Fruit fly (Drosophila melanogaster) whole organism, embryonic: ENCODE data around the gene Bet3.

Source experiments
- Bdp1 ChIP-seq: fragments of 200-800 bp; sonication (Bioruptor generic); optimal IDR thresholded peaks from 3 replicates; lab custom pipeline; 2016; ENCODE audit warnings: missing biosample characterization, missing genetic modification characterization
- Bgb ChIP-seq: fragments of 200-800 bp; sonication (Bioruptor generic); IDR thresholded peaks from 2 replicates; pipeline ENCODE4 v1.3.6; 2022; ENCODE audit warnings: missing biosample characterization, missing genetic modification characterization; ENCODE audit not compliant: partially characterized antibody
- CG11093 ChIP-seq: fragments of 200-800 bp; sonication (Bioruptor generic); IDR thresholded peaks from 3 replicates; pipeline ENCODE4 v1.3.6; 2022; ENCODE audit warnings: missing biosample characterization, missing genetic modification characterization
- CG12155 ChIP-seq: fragments of 200-800 bp; sonication (Bioruptor generic); optimal IDR thresholded peaks from 3 replicates; lab custom pipeline; 2016; ENCODE audit warnings: missing biosample characterization, missing genetic modification characterization
- CG13775 ChIP-seq: fragments of 200-800 bp; sonication (Bioruptor generic); optimal IDR thresholded peaks from 3 replicates; lab custom pipeline; 2017; ENCODE audit warnings: missing biosample characterization, mild to moderate bottlenecking, missing genetic modification characterization
- CG13894 ChIP-seq: fragments of 200-800 bp; sonication (Bioruptor generic); optimal IDR thresholded peaks from 3 replicates; lab custom pipeline; 2018; ENCODE audit warnings: missing biosample characterization, mild to moderate bottlenecking, missing genetic modification characterization, moderate library complexity
- CG15479 ChIP-seq: fragments of 200-800 bp; sonication (Bioruptor generic); optimal IDR thresholded peaks from 3 replicates; lab custom pipeline; 2019; ENCODE audit warnings: missing biosample characterization, mild to moderate bottlenecking, missing genetic modification characterization, moderate library complexity
- CG16813 ChIP-seq: fragments of 200-800 bp; sonication (Bioruptor generic); IDR thresholded peaks from 3 replicates; pipeline ENCODE4 v1.3.6; 2022; ENCODE audit warnings: missing biosample characterization, missing genetic modification characterization; ENCODE audit not compliant: partially characterized antibody
- CG16815 ChIP-seq: fragments of 200-800 bp; sonication (Bioruptor generic); optimal IDR thresholded peaks from 3 replicates; lab custom pipeline; 2017; ENCODE audit warnings: missing biosample characterization, mild to moderate bottlenecking, missing genetic modification characterization
- CG17802 ChIP-seq: fragments of 200-800 bp; sonication (Bioruptor generic); optimal IDR thresholded peaks from 2 replicates; lab custom pipeline; 2018; ENCODE audit warnings: missing biosample characterization, mild to moderate bottlenecking, missing genetic modification characterization, moderate library complexity
- CG18011 ChIP-seq: fragments of 200-800 bp; sonication (Bioruptor generic); optimal IDR thresholded peaks from 2 replicates; lab custom pipeline; 2017; ENCODE audit warnings: missing biosample characterization, missing genetic modification characterization, mild to moderate bottlenecking, moderate library complexity, missing genotype
- CG1832 ChIP-seq: fragments of 200-800 bp; sonication (Bioruptor generic); optimal IDR thresholded peaks from 2 replicates; lab custom pipeline; 2017; ENCODE audit warnings: missing biosample characterization, mild to moderate bottlenecking, missing genetic modification characterization, inconsistent platforms
- CG31224 ChIP-seq: fragments of 200-800 bp; sonication (Bioruptor generic); IDR thresholded peaks from 2 replicates; pipeline ENCODE4 v1.3.6; 2022; ENCODE audit warnings: missing biosample characterization, missing genetic modification characterization
- CG8089 ChIP-seq: fragments of 200-800 bp; sonication (Bioruptor generic); optimal IDR thresholded peaks from 3 replicates; lab custom pipeline; 2016; ENCODE audit warnings: missing biosample characterization, missing genetic modification characterization
- CG8290 ChIP-seq, 3 experiments: fragments of 200-800 bp; sonication (Bioruptor generic); optimal IDR thresholded peaks; 2 replicates each; lab custom pipeline; 2016 to 2019; ENCODE audit warnings: missing biosample characterization in 3 of 3, missing genetic modification characterization in 3 of 3, mild to moderate bottlenecking in 2 of 3, moderate library complexity in 1 of 3
- CG8478 ChIP-seq: fragments of >200 bp; optimal IDR thresholded peaks from 2 replicates; lab custom pipeline; 2018
- D ChIP-seq, 2 experiments: fragments of 200-800 bp in 1 of 2; fragments of >200 bp in 1 of 2; sonication (Bioruptor generic) in 1 of 2; optimal IDR thresholded peaks; 2 replicates in 1 of 2; 3 replicates in 1 of 2; lab custom pipeline; 2017; ENCODE audit warnings: mild to moderate bottlenecking in 1 of 2, missing biosample characterization in 1 of 2, missing genetic modification characterization in 1 of 2, missing genetic modification reagents in 1 of 2
- HLH54F ChIP-seq: fragments of 200-800 bp; sonication (Bioruptor generic); optimal IDR thresholded peaks from 3 replicates; lab custom pipeline; 2016; ENCODE audit warnings: missing biosample characterization, missing genetic modification characterization
- Hr78 ChIP-seq, 2 experiments: fragments of 200-800 bp in 1 of 2; fragments of >200 bp in 1 of 2; sonication (Bioruptor generic) in 1 of 2; optimal IDR thresholded peaks; 2 replicates each; lab custom pipeline; 2017 to 2019; ENCODE audit warnings: missing biosample characterization in 2 of 2, missing genetic modification characterization in 2 of 2, mild to moderate bottlenecking in 1 of 2, moderate library complexity in 1 of 2
- Lim3 ChIP-seq: fragments of 200-800 bp; sonication (Bioruptor generic); IDR thresholded peaks from 2 replicates; pipeline ENCODE4 v1.3.6; 2022; ENCODE audit warnings: missing biosample characterization, missing genetic modification characterization
- PHDP ChIP-seq: fragments of 200-800 bp; sonication (Bioruptor generic); optimal IDR thresholded peaks from 3 replicates; lab custom pipeline; 2018; ENCODE audit warnings: missing biosample characterization, mild to moderate bottlenecking, missing genetic modification characterization, moderate library complexity
- Scr ChIP-seq: fragments of 200-800 bp; sonication (Bioruptor generic); IDR thresholded peaks from 2 replicates; pipeline ENCODE4 v1.3.6; 2022; ENCODE audit warnings: missing biosample characterization, missing genetic modification characterization; ENCODE audit not compliant: partially characterized antibody
- Sin3A ChIP-seq: fragments of >200 bp; optimal IDR thresholded peaks from 2 replicates; lab custom pipeline; 2018
- Tbp ChIP-seq: fragments of >200 bp; optimal IDR thresholded peaks from 2 replicates; lab custom pipeline; 2018; ENCODE audit warnings: missing biosample characterization, missing genetic modification characterization
- bab2 ChIP-seq: fragments of 200-800 bp; sonication (Bioruptor generic); optimal IDR thresholded peaks from 2 replicates; lab custom pipeline; 2016; ENCODE audit warnings: missing biosample characterization, missing genetic modification characterization
- bbx ChIP-seq: fragments of 200-800 bp; sonication (Bioruptor generic); IDR thresholded peaks from 2 replicates; pipeline ENCODE4 v1.3.6; 2022; ENCODE audit warnings: missing biosample characterization, missing genetic modification characterization; ENCODE audit not compliant: partially characterized antibody
- cg ChIP-seq: fragments of 200-800 bp; sonication (Bioruptor generic); optimal IDR thresholded peaks from 3 replicates; lab custom pipeline; 2019; ENCODE audit warnings: missing biosample characterization, mild to moderate bottlenecking, missing genetic modification characterization, moderate library complexity
- chinmo ChIP-seq: fragments of 200-800 bp; sonication (Bioruptor generic); IDR thresholded peaks from 4 replicates; pipeline ENCODE4 v1.3.6; 2022; ENCODE audit warnings: missing biosample characterization, missing genetic modification characterization; ENCODE audit not compliant: partially characterized antibody
- ci ChIP-seq: fragments of 200-800 bp; sonication (Bioruptor generic); IDR thresholded peaks from 3 replicates; pipeline ENCODE4 v1.3.6; 2022; ENCODE audit warnings: missing biosample characterization, missing genetic modification characterization
- corto ChIP-seq: fragments of 200-800 bp; sonication (Bioruptor generic); optimal IDR thresholded peaks from 2 replicates; lab custom pipeline; 2016; ENCODE audit warnings: missing biosample characterization, mild to moderate bottlenecking, missing genetic modification characterization, moderate library complexity
- crol ChIP-seq: fragments of 200-800 bp; sonication (Bioruptor generic); IDR thresholded peaks from 2 replicates; pipeline ENCODE4 v1.3.6; 2022; ENCODE audit warnings: missing biosample characterization, missing genetic modification characterization
- ems ChIP-seq: fragments of 200-800 bp; sonication (Bioruptor generic); optimal IDR thresholded peaks from 3 replicates; lab custom pipeline; 2016; ENCODE audit warnings: missing biosample characterization, missing genetic modification characterization
- fd102C ChIP-seq: fragments of 200-800 bp; sonication (Bioruptor generic); optimal IDR thresholded peaks from 2 replicates; lab custom pipeline; 2018; ENCODE audit warnings: missing biosample characterization, mild to moderate bottlenecking, missing genetic modification characterization, moderate library complexity
- gt ChIP-seq: fragments of 200-800 bp; sonication (Bioruptor generic); IDR thresholded peaks from 2 replicates; pipeline ENCODE4 v1.3.6; 2022; ENCODE audit warnings: missing biosample characterization, missing genetic modification characterization
- lola ChIP-seq, 3 experiments: fragments of >200 bp in 2 of 3; fragments of 200-800 bp in 1 of 3; sonication (Bioruptor generic) in 1 of 3; optimal IDR thresholded peaks; 2 replicates each; lab custom pipeline; 2017 to 2019; ENCODE audit warnings: missing biosample characterization in 3 of 3, missing genetic modification characterization in 3 of 3, mild to moderate bottlenecking in 1 of 3, moderate library complexity in 1 of 3
- nom ChIP-seq: fragments of 200-800 bp; sonication (Bioruptor generic); optimal IDR thresholded peaks from 2 replicates; lab custom pipeline; 2017; ENCODE audit warnings: missing biosample characterization, missing genetic modification characterization, mild to moderate bottlenecking, moderate library complexity, missing genetic modification reagents
- prd ChIP-seq, 3 experiments: fragments of >200 bp in 2 of 3; fragments of 200-800 bp in 1 of 3; sonication (Bioruptor generic) in 1 of 3; optimal IDR thresholded peaks in 2 of 3; IDR thresholded peaks in 1 of 3; 2 replicates in 2 of 3; 3 replicates in 1 of 3; pipeline versions ENCODE4 v1.3.6 to Lab custom; 2017 to 2022; ENCODE audit warnings: missing biosample characterization in 1 of 3, missing genetic modification characterization in 1 of 3
- pros ChIP-seq: fragments of 200-800 bp; sonication (Bioruptor generic); optimal IDR thresholded peaks from 3 replicates; lab custom pipeline; 2019; ENCODE audit warnings: missing biosample characterization, mild to moderate bottlenecking, missing genetic modification characterization, moderate library complexity
- psq ChIP-seq: fragments of 200-800 bp; sonication (Bioruptor generic); optimal IDR thresholded peaks from 2 replicates; lab custom pipeline; 2017; ENCODE audit warnings: missing biosample characterization, missing genetic modification characterization
- schlank ChIP-seq: fragments of 200-800 bp; sonication (Bioruptor generic); optimal IDR thresholded peaks from 2 replicates; lab custom pipeline; 2018; ENCODE audit warnings: missing biosample characterization, mild to moderate bottlenecking, missing genetic modification characterization
- sisA ChIP-seq: fragments of 200-800 bp; sonication (Bioruptor generic); IDR thresholded peaks from 2 replicates; pipeline ENCODE4 v1.3.6; 2022; ENCODE audit warnings: missing biosample characterization, missing genetic modification characterization
- ssp ChIP-seq: fragments of 200-800 bp; sonication (Bioruptor generic); IDR thresholded peaks from 2 replicates; pipeline ENCODE4 v1.3.6; 2022; ENCODE audit warnings: missing biosample characterization, missing genetic modification characterization

Bet3 gene

DNA sequence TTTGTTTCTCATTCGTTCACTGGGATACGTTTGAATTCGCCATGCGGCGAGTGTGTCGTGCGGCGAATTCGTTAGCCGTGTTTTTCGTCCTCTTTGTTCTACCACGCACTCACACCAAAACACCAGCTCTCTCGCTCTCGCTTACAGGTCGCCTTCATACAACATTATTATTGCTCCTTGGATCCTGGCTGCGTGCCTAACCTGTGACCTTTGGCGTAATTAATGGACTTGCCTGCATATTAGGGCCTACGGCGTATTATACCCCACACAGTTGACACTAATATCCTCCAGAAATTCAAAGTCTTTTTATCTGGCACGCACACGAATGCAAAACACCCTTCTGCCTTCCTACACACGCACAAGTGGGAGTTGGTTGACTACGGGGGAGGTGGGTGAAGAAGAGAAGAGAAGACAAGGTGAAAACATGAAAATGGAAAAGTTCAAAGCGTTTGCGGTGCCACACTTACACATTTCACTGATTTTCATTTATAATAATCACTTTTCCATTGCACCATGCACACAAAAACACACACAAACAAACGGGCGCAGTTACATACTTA is 32.0 kb downstream of the Bet3 start (continued):
- TF ChIP-seq nom (GFP tag; lab: Kevin White, UChicago), result peak; percentile 13
- TF ChIP-seq psq (GFP tag; lab: Kevin White, UChicago), result no peak
- TF ChIP-seq CG15479 (GFP tag; lab: Kevin White, UChicago), result no peak
- no peak for TF ChIP-seq CG8089 (GFP tag; lab: Kevin White, UChicago)
- TF ChIP-seq Bdp1, result no peak
- peak in 1 of 2 experiments; percentile 20 for TF ChIP-seq Hr78 (GFP tag; optimal IDR thresholded peaks at IDR 0.05; lab: Kevin White, UChicago)
- TF ChIP-seq sisA (GFP tag; lab: Robert Waterston, UW), result no peak
- no peak for TF ChIP-seq ems (GFP tag; lab: Kevin White, UChicago)
- no peak for TF ChIP-seq fd102C
- TF ChIP-seq CG11093 (GFP tag; lab: Robert Waterston, UW), result no peak
- no peak for TF ChIP-seq CG12155
- no peak for TF ChIP-seq Scr (GFP tag; lab: Robert Waterston, UW)
- TF ChIP-seq D (optimal IDR thresholded peaks at IDR 0.05; lab: Kevin White, UChicago), result peak; percentile 69
- no peak for TF ChIP-seq D (GFP tag; optimal IDR thresholded peaks at IDR 0.05; lab: Kevin White, UChicago)
- peak; percentile 82 for TF ChIP-seq pros
- TF ChIP-seq Lim3, result no peak
- TF ChIP-seq ssp (GFP tag; lab: Robert Waterston, UW), result no peak
- no peak for TF ChIP-seq Bgb (GFP tag; lab: Robert Waterston, UW)
- TF ChIP-seq CG13775 (GFP tag; lab: Kevin White, UChicago), result no peak
- no peak for TF ChIP-seq CG16813
- no peak for TF ChIP-seq bab2
- no peak for TF ChIP-seq CG18011 (GFP tag; lab: Kevin White, UChicago)
- TF ChIP-seq bbx (GFP tag; lab: Robert Waterston, UW), result 0 out of 2 replicates have a peak, but pooled peaks have one; percentile 5
- TF ChIP-seq CG8478 (lab: Kevin White, UChicago), result peak; percentile 75
- no peak for TF ChIP-seq gt
- TF ChIP-seq cg (GFP tag; lab: Kevin White, UChicago), result peak; percentile 94
- TF ChIP-seq corto (GFP tag; lab: Kevin White, UChicago), result no peak
- no peak for TF ChIP-seq prd (optimal IDR thresholded peaks at IDR 0.05; lab: Kevin White, UChicago)
- no peak for TF ChIP-seq prd (GFP tag; IDR thresholded peaks at IDR 0.05; lab: Robert Waterston, UW)
- TF ChIP-seq Tbp (GFP tag; lab: Kevin White, UChicago), result no peak
- TF ChIP-seq PHDP (tag; lab: Kevin White, UChicago), result no peak
- no peak for TF ChIP-seq CG17802 (tag; lab: Kevin White, UChicago)
- TF ChIP-seq schlank, result no peak
- no peak for TF ChIP-seq HLH54F (GFP tag; lab: Kevin White, UChicago)
- TF ChIP-seq CG31224 (GFP tag; lab: Robert Waterston, UW), result no peak
- no peak for TF ChIP-seq CG16815 (GFP tag; lab: Kevin White, UChicago)
- no peak for TF ChIP-seq lola (GFP tag; optimal IDR thresholded peaks at IDR 0.05; lab: Kevin White, UChicago)
- TF ChIP-seq crol (GFP tag; lab: Robert Waterston, UW), result peak; percentile 64
- TF ChIP-seq CG8290 (GFP tag; optimal IDR thresholded peaks at IDR 0.05; lab: Kevin White, UChicago), result no peak
- TF ChIP-seq CG8290 (tag; optimal IDR thresholded peaks at IDR 0.05; lab: Kevin White, UChicago), result no peak
- peak; percentile 63 for TF ChIP-seq CG1832 (GFP tag; lab: Kevin White, UChicago)

DNA sequence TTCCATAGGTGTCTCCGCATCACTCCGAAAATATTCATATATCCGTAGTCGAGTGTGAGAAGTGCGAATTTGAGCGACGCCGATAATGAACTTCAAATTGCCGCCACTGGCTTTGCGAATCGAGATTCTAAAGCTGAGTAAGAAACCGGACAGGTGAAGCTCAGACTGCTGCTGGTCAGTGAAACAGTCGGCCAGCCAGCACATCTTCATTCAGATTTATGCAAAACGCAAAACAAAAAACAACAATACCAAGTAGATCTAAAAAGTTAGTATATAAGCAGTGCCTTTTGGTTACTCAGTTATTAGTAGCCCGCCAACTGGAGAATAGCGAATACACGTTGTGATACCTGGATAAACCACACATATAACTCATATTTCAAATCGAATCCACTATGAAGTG is 37.6 kb downstream of the Bet3 start, which contains the start of gene Cpr67B:
Gene Cpr67B, plus strand, starts transcription at position 301 of the 400 bp plus-strand sequence.
- TF ChIP-seq Sin3A (lab: Kevin White, UChicago), result no peak
- no peak for TF ChIP-seq ci (GFP tag; lab: Robert Waterston, UW)
- 0 out of 4 replicates have a peak, but pooled peaks have one; percentile 15 for TF ChIP-seq chinmo (GFP tag; lab: Robert Waterston, UW)
- TF ChIP-seq CG13894, result peak; percentile 43
